Worm (Caenorhabditis elegans): ENCODE measurements around the gene ZK896.4.

- TF ChIP-seq unc-62 (GFP tag; optimal IDR thresholded peaks at IDR 0.05) (no peak), tlf-1 (GFP tag; optimal IDR thresholded peaks at IDR 0.05) (no peak), ceh-58 (GFP tag; IDR thresholded peaks at IDR 0.05) (no peak), madf-10 (tag; optimal IDR thresholded peaks at IDR 0.05) (no peak), lin-54 (GFP tag; optimal IDR thresholded peaks at IDR 0.05) (no peak), snpc-4 (GFP tag; optimal IDR thresholded peaks at IDR 0.05) (no peak), snpc-4 (tag; optimal IDR thresholded peaks at IDR 0.05) (no peak), K12H6.12 (tag; optimal IDR thresholded peaks at IDR 0.05) (no peak), F33H1.4 (GFP tag; IDR thresholded peaks at IDR 0.05) (no peak), F52B5.7 (tag; optimal IDR thresholded peaks at IDR 0.05) (no peak), snpc-3.4 (tag; optimal IDR thresholded peaks at IDR 0.05) (no peak), nhr-27 (tag; optimal IDR thresholded peaks at IDR 0.05) (no peak), ZK185.1 (tag; optimal IDR thresholded peaks at IDR 0.05; ENCODE audit: poor library complexity, severe bottlenecking) (no peak)
Measured at ce11 chrIV:12921027-12921426, 37.9 kb upstream of the ZK896.4 start, which contains the start of gene C32H11.4.
